Worm (Caenorhabditis elegans) whole organism, mixed stage, embryonic: ENCODE data around the gene best-23.

Experiments
- ceh-83 ChIP-seq: fragments of 200-800 bp; sonication (Bioruptor generic); optimal IDR thresholded peaks from 2 replicates; lab custom pipeline; 2018; ENCODE audit warnings: mild to moderate bottlenecking, missing genetic modification characterization, missing compliant biosample characterization
- hlh-1 ChIP-seq: fragments of 150-350 bp; optimal IDR thresholded peaks from 2 replicates; lab custom pipeline; 2014; ENCODE audit warnings: missing biosample characterization, missing genetic modification reagents, missing genetic modification characterization
- lin-13 ChIP-seq: fragments of 150-350 bp; optimal IDR thresholded peaks from 2 replicates; lab custom pipeline; 2014; ENCODE audit warnings: missing biosample characterization, missing genetic modification characterization
- mep-1 ChIP-seq: fragments of 150-350 bp; optimal IDR thresholded peaks from 2 replicates; lab custom pipeline; 2017; ENCODE audit warnings: missing biosample characterization, missing genetic modification reagents, missing genetic modification characterization, inconsistent platforms
- nhr-12 ChIP-seq: fragments of 150-350 bp; optimal IDR thresholded peaks from 2 replicates; lab custom pipeline; 2014; ENCODE audit warnings: missing biosample characterization, missing genetic modification characterization
- nhr-76 ChIP-seq: sonication (generic microtip); optimal IDR thresholded peaks from 2 replicates; lab custom pipeline; 2017; ENCODE audit warnings: missing biosample characterization, missing genetic modification characterization
- pha-4 ChIP-seq: fragments of 150-350 bp; optimal IDR thresholded peaks from 2 replicates; lab custom pipeline; 2018; ENCODE audit warnings: missing biosample characterization, missing genetic modification reagents, missing genetic modification characterization
- snpc-4 ChIP-seq: fragments of 150-350 bp; optimal IDR thresholded peaks from 2 replicates; lab custom pipeline; 2014; ENCODE audit warnings: missing biosample characterization, missing genetic modification characterization
- unc-62 ChIP-seq: fragments of 150-350 bp; optimal IDR thresholded peaks from 2 replicates; lab custom pipeline; 2014; ENCODE audit warnings: missing biosample characterization, missing genetic modification reagents, missing genetic modification characterization
- ztf-11 ChIP-seq: fragments of 150-350 bp; optimal IDR thresholded peaks from 2 replicates; lab custom pipeline; 2014; ENCODE audit warnings: missing biosample characterization, missing genetic modification characterization

ce11 chrII:7892761-7893272 is 14.6 kb downstream of the best-23 start, which contains the start of gene ptc-1:
- TF ChIP-seq pha-4 (tag; lab: Kevin White, UChicago) (no peak), hlh-1 (tag; lab: Kevin White, UChicago) (no peak), unc-62 (GFP tag; lab: Kevin White, UChicago) (no peak), nhr-12 (tag; lab: Kevin White, UChicago) (no peak), snpc-4 (tag; lab: Kevin White, UChicago) (no peak), ztf-11 (tag; lab: Kevin White, UChicago) (no peak), mep-1 (no peak), ceh-83 (GFP tag; lab: Kevin White, UChicago) (no peak), nhr-76 (tag; lab: Kevin White, UChicago) (no peak), lin-13 (tag; lab: Kevin White, UChicago) (no peak)
